Fruit fly (Drosophila melanogaster): ENCODE data around the gene Tsp.

The Tsp gene

DNA sequence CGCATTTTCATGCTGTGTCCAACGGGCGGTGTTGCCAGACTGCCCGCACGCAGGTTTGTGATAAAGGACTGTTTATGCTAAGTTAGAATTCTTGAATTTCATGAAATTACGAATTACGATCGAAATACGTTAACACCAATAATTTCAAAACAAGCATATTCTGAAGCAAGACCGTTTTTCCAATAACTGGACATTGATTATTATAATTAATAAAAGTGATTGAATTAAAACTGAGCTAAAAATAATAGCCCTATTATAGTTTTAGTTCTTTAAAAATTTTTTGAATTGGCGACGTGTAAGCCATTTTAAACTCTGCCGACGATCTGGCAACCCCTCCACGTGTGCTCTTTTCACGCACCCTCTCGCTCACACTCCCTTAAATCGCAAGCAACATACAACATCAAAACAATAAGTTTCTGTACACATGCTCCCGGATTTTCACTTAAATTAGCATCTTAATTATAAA lies 60.7 kb downstream of the Tsp start (continued):
- peak; percentile 95 for TF ChIP-seq pho (GFP tag; optimal IDR thresholded peaks at IDR 0.05)
- TF ChIP-seq nau (GFP tag; optimal IDR thresholded peaks at IDR 0.05): peak; percentile 93
- TF ChIP-seq gt (GFP tag; IDR thresholded peaks at IDR 0.05): peak; percentile 63
- peak; percentile 96 for TF ChIP-seq seq (GFP tag; IDR thresholded peaks at IDR 0.05)
- TF ChIP-seq CG6683 (GFP tag; optimal IDR thresholded peaks at IDR 0.05): peak; percentile 92
- peak; percentile 76 for TF ChIP-seq sima (GFP tag; optimal IDR thresholded peaks at IDR 0.05)
- peak; percentile 83 for TF ChIP-seq CG8089 (GFP tag; optimal IDR thresholded peaks at IDR 0.05)
- no peak for TF ChIP-seq pita (GFP tag; optimal IDR thresholded peaks at IDR 0.05)
- TF ChIP-seq mirr (GFP tag; optimal IDR thresholded peaks at IDR 0.05): peak; percentile 87
- peak; percentile 93 for TF ChIP-seq fd96Cb (tag; optimal IDR thresholded peaks at IDR 0.05)
- peak; percentile 79 for TF ChIP-seq ssp (GFP tag; IDR thresholded peaks at IDR 0.05)
- peak; percentile 94 for TF ChIP-seq tgo (GFP tag; IDR thresholded peaks at IDR 0.05)
- peak; percentile 78 for TF ChIP-seq ac (GFP tag; optimal IDR thresholded peaks at IDR 0.05)
- TF ChIP-seq E2f1 (GFP tag; IDR thresholded peaks at IDR 0.05): peak; percentile 91
- peak; percentile 89 for TF ChIP-seq CG18011 (GFP tag; optimal IDR thresholded peaks at IDR 0.05)
- TF ChIP-seq CG17186 (GFP tag; optimal IDR thresholded peaks at IDR 0.05): peak; percentile 85
- peak; percentile 94 for TF ChIP-seq vvl (GFP tag; IDR thresholded peaks at IDR 0.05)
- TF ChIP-seq Ptx1 (GFP tag; IDR thresholded peaks at IDR 0.05): peak; percentile 94
- TF ChIP-seq CG12104 (GFP tag; optimal IDR thresholded peaks at IDR 0.05): peak; percentile 97
- TF ChIP-seq CG10462 (GFP tag; optimal IDR thresholded peaks at IDR 0.05): peak; percentile 90
- peak; percentile 80 for TF ChIP-seq CG6272 (GFP tag; IDR thresholded peaks at IDR 0.05)
- TF ChIP-seq CG11247 (GFP tag; IDR thresholded peaks at IDR 0.05): peak; percentile 88
- peak; percentile 90 for TF ChIP-seq Bdp1 (GFP tag; optimal IDR thresholded peaks at IDR 0.05)
- no peak for TF ChIP-seq CG7745 (tag; optimal IDR thresholded peaks at IDR 0.05)
- TF ChIP-seq CG30403 (GFP tag; optimal IDR thresholded peaks at IDR 0.05): peak; percentile 98
- no peak for TF ChIP-seq Bgb (GFP tag; IDR thresholded peaks at IDR 0.05; ENCODE audit: partially characterized antibody)
- no peak for TF ChIP-seq CG2129 (GFP tag; IDR thresholded peaks at IDR 0.05; ENCODE audit: partially characterized antibody)
- peak; percentile 22 for TF ChIP-seq ftz-f1 (GFP tag; optimal IDR thresholded peaks at IDR 0.05)
- peak; percentile 93 for TF ChIP-seq mam (GFP tag; optimal IDR thresholded peaks at IDR 0.05)
- TF ChIP-seq Myb (GFP tag; optimal IDR thresholded peaks at IDR 0.05): peak; percentile 72
- TF ChIP-seq dpn (GFP tag; optimal IDR thresholded peaks at IDR 0.05): peak; percentile 94 to 96
- peak; percentile 92 for TF ChIP-seq CG12744 (GFP tag; optimal IDR thresholded peaks at IDR 0.05)
- TF ChIP-seq CG8359 (GFP tag; optimal IDR thresholded peaks at IDR 0.05; ENCODE audit: borderline replicate concordance): peak; percentile 85
- TF ChIP-seq CG13123 (GFP tag; optimal IDR thresholded peaks at IDR 0.05): peak; percentile 83
- TF ChIP-seq CG9876 (GFP tag; optimal IDR thresholded peaks at IDR 0.05): peak; percentile 77
- TF ChIP-seq repo (GFP tag; optimal IDR thresholded peaks at IDR 0.05): peak; percentile 84
- peak; percentile 92 for TF ChIP-seq ATbp (GFP tag; optimal IDR thresholded peaks at IDR 0.05)
- peak; percentile 75 for TF ChIP-seq CkIIα-i1 (GFP tag; IDR thresholded peaks at IDR 0.05)
- TF ChIP-seq cg (GFP tag; optimal IDR thresholded peaks at IDR 0.05): no peak
- TF ChIP-seq CG8290 (GFP tag; optimal IDR thresholded peaks at IDR 0.05): peak; percentile 89
- peak; percentile 88 to 92 for TF ChIP-seq CG8290 (tag; optimal IDR thresholded peaks at IDR 0.05)
- TF ChIP-seq dm (GFP tag; optimal IDR thresholded peaks at IDR 0.05): peak; percentile 88
- TF ChIP-seq CG10959 (GFP tag; IDR thresholded peaks at IDR 0.05): peak; percentile 75
- TF ChIP-seq CG12299 (tag; optimal IDR thresholded peaks at IDR 0.05): peak; percentile 93
- peak; percentile 86 for TF ChIP-seq emc (GFP tag; optimal IDR thresholded peaks at IDR 0.05)
- TF ChIP-seq pfk (GFP tag; optimal IDR thresholded peaks at IDR 0.05): peak; percentile 56
- peak; percentile 95 for TF ChIP-seq Bteb2 (GFP tag; optimal IDR thresholded peaks at IDR 0.05)
- peak; percentile 90 for TF ChIP-seq psq (GFP tag; optimal IDR thresholded peaks at IDR 0.05)
- peak; percentile 88 for TF ChIP-seq ems (GFP tag; optimal IDR thresholded peaks at IDR 0.05)
- TF ChIP-seq Kr (GFP tag; optimal IDR thresholded peaks at IDR 0.05): peak; percentile 4
- peak; percentile 10 to 80 for TF ChIP-seq insv (GFP tag; optimal IDR thresholded peaks at IDR 0.05)
- peak; percentile 93 for TF ChIP-seq CG9932 (GFP tag; IDR thresholded peaks at IDR 0.05)
